Fruit fly (Drosophila melanogaster): ENCODE measurements around the gene oaf.

oaf gene

dm6 chr2L:2467722-2468372 is 24.9 kb upstream of the oaf start (continued):
- TF ChIP-seq CG9797 (GFP tag; optimal IDR thresholded peaks at IDR 0.05) (no peak), bigmax (GFP tag; optimal IDR thresholded peaks at IDR 0.05) (no peak), CG11247 (GFP tag; IDR thresholded peaks at IDR 0.05) (peak; percentile 36; the same call in 1 of the 2 replicates), vvl (GFP tag; IDR thresholded peaks at IDR 0.05) (peak; percentile 14; the same call in 1 of the 2 replicates), ind (GFP tag; optimal IDR thresholded peaks at IDR 0.05) (peak; percentile 11), nerfin-1 (tag; optimal IDR thresholded peaks at IDR 0.05) (no peak), luna (GFP tag; optimal IDR thresholded peaks at IDR 0.05) (no peak), ro (GFP tag; IDR thresholded peaks at IDR 0.05) (no peak), CG2678 (tag; optimal IDR thresholded peaks at IDR 0.05) (peak; percentile 61), fd3F (GFP tag; optimal IDR thresholded peaks at IDR 0.05) (peak; percentile 32), CG2120 (GFP tag; optimal IDR thresholded peaks at IDR 0.05) (peak; percentile 19), ara (GFP tag; IDR thresholded peaks at IDR 0.05) (peak; percentile 40; the same call in 1 of the 2 replicates), CG14667 (GFP tag; IDR thresholded peaks at IDR 0.05) (peak; percentile 15; the same call in 1 of the 2 replicates), dmrt99B (tag; optimal IDR thresholded peaks at IDR 0.05) (peak; percentile 2), CG9932 (GFP tag; IDR thresholded peaks at IDR 0.05) (peak; percentile 69), CoRest (tag; optimal IDR thresholded peaks at IDR 0.05) (peak; percentile 36), PHDP (tag; optimal IDR thresholded peaks at IDR 0.05) (peak; percentile 19), al (GFP tag; IDR thresholded peaks at IDR 0.05) (peak; percentile 38; the same call in 1 of the 2 replicates), gt (GFP tag; IDR thresholded peaks at IDR 0.05) (no peak), CG13296 (GFP tag; optimal IDR thresholded peaks at IDR 0.05) (peak; percentile 39), CG13894 (tag; optimal IDR thresholded peaks at IDR 0.05) (peak; percentile 61), hkb (optimal IDR thresholded peaks at IDR 0.05) (no peak), hkb (GFP tag; IDR thresholded peaks at IDR 0.05) (peak; percentile 39; the same call in 1 of the 2 replicates), CG4707 (GFP tag; optimal IDR thresholded peaks at IDR 0.05) (no peak), row (GFP tag; IDR thresholded peaks at IDR 0.05) (peak; percentile 63), prd (optimal IDR thresholded peaks at IDR 0.05) (no peak), prd (GFP tag; IDR thresholded peaks at IDR 0.05) (peak; percentile 57; the same call in 2 of the 3 replicates), Hr51 (GFP tag; optimal IDR thresholded peaks at IDR 0.05) (peak in 1 of 2 experiments; percentile 49), Ets65A (GFP tag) (peak; percentile 42), bcd (GFP tag; optimal IDR thresholded peaks at IDR 0.05) (peak; percentile 26), caup (GFP tag; optimal IDR thresholded peaks at IDR 0.05; ENCODE audit: severe bottlenecking) (no peak), CG7357 (GFP tag; IDR thresholded peaks at IDR 0.05) (no peak), grau (tag; optimal IDR thresholded peaks at IDR 0.05) (peak; percentile 45), CG31441 (GFP tag; IDR thresholded peaks at IDR 0.05) (0 out of 2 replicates have a peak, but pooled peaks have one; percentile 19), dpn (GFP tag; optimal IDR thresholded peaks at IDR 0.05) (peak in 1 of 2 experiments; percentile 9), sob (GFP tag; IDR thresholded peaks at IDR 0.05) (peak; percentile 60), CG42726 (GFP tag; IDR thresholded peaks at IDR 0.05; ENCODE audit: partially characterized antibody) (no peak), sd (tag; optimal IDR thresholded peaks at IDR 0.05) (peak; percentile 10), CG5953 (GFP tag; IDR thresholded peaks at IDR 0.05) (no peak)

DNA sequence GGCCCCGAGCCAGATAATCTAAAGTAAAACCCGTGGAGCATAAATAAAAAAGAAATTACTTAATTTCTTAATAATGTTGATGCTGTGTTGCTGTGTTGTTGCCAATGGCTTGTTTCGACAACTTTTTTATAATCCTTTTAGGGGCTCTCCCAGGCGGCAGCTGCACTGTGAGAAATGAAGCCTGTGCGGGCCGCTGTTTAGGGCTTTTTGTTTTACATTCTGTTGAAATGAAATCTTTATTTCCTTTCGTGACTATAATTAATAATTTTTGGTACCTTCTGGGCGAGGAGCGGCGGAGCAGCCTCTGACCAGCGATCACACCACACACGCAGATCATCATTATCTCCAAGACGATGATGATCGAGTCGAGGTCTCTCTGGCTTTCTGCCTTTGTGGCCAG is 22.2 kb upstream of the oaf start:
- no peak for TF ChIP-seq CG6654 (GFP tag; optimal IDR thresholded peaks at IDR 0.05)
- TF ChIP-seq CG8290 (GFP tag; optimal IDR thresholded peaks at IDR 0.05): no peak
- no peak for TF ChIP-seq CG8290 (tag; optimal IDR thresholded peaks at IDR 0.05)
- TF ChIP-seq Oli (tag; optimal IDR thresholded peaks at IDR 0.05): no peak
- TF ChIP-seq dysf (GFP tag; IDR thresholded peaks at IDR 0.05): no peak
- no peak for TF ChIP-seq lov (optimal IDR thresholded peaks at IDR 0.05)
- no peak for TF ChIP-seq lov (GFP tag; IDR thresholded peaks at IDR 0.05)
- TF ChIP-seq slbo (GFP tag; IDR thresholded peaks at IDR 0.05): no peak
- no peak for TF ChIP-seq CG4854 (GFP tag; optimal IDR thresholded peaks at IDR 0.05)
- TF ChIP-seq CG12236 (GFP tag; optimal IDR thresholded peaks at IDR 0.05): no peak
- TF ChIP-seq crp (GFP tag; optimal IDR thresholded peaks at IDR 0.05): no peak
- TF ChIP-seq CG6689 (GFP tag; IDR thresholded peaks at IDR 0.05): no peak
- TF ChIP-seq Usf (GFP tag; optimal IDR thresholded peaks at IDR 0.05): no peak
- TF ChIP-seq ken (GFP tag; IDR thresholded peaks at IDR 0.05): no peak
- no peak for TF ChIP-seq CG18262 (tag; optimal IDR thresholded peaks at IDR 0.05)
